Fruit fly (Drosophila melanogaster) whole organism, embryonic: Measurements from ENCODE around the gene Traf-like.

Experiments
- Atf6 ChIP-seq: fragments of 200-800 bp; sonication (Bioruptor generic); IDR thresholded peaks from 2 replicates; pipeline ENCODE4 v1.3.6; 2022; ENCODE audit warnings: missing biosample characterization, missing genetic modification characterization
- Awh ChIP-seq: fragments of 200-800 bp; sonication (Bioruptor generic); IDR thresholded peaks from 2 replicates; pipeline ENCODE4, ENCODE4 v1.3.6; 2022; ENCODE audit warnings: missing biosample characterization, missing genetic modification characterization
- Bgb ChIP-seq: fragments of 200-800 bp; sonication (Bioruptor generic); IDR thresholded peaks from 2 replicates; pipeline ENCODE4 v1.3.6; 2022; ENCODE audit warnings: missing biosample characterization, missing genetic modification characterization; ENCODE audit not compliant: partially characterized antibody
- CG10209 ChIP-seq: fragments of 200-800 bp; sonication (Bioruptor generic); optimal IDR thresholded peaks from 3 replicates; lab custom pipeline; 2017; ENCODE audit warnings: missing biosample characterization, mild to moderate bottlenecking, missing genetic modification characterization, missing genetic modification reagents
- CG10462 ChIP-seq: fragments of 200-800 bp; sonication (Bioruptor generic); optimal IDR thresholded peaks from 2 replicates; lab custom pipeline; 2016; ENCODE audit warnings: missing biosample characterization, missing genetic modification characterization
- CG10979 ChIP-seq: fragments of 200-800 bp; sonication (Bioruptor generic); optimal IDR thresholded peaks from 2 replicates; lab custom pipeline; 2018; ENCODE audit warnings: missing biosample characterization, mild to moderate bottlenecking, missing genetic modification characterization, moderate library complexity
- CG11398 ChIP-seq: fragments of 200-800 bp; sonication (Bioruptor generic); optimal IDR thresholded peaks from 2 replicates; lab custom pipeline; 2016; ENCODE audit warnings: missing biosample characterization, missing genetic modification characterization
- CG12071 ChIP-seq: fragments of 200-800 bp; sonication (Bioruptor generic); optimal IDR thresholded peaks from 3 replicates; lab custom pipeline; 2018; ENCODE audit warnings: missing biosample characterization, mild to moderate bottlenecking, missing genetic modification characterization
- CG12659 ChIP-seq: fragments of 200-800 bp; sonication (Bioruptor generic); optimal IDR thresholded peaks from 3 replicates; lab custom pipeline; 2017; ENCODE audit warnings: mild to moderate bottlenecking, missing biosample characterization, missing genetic modification reagents, missing genetic modification characterization
- CG14667 ChIP-seq: fragments of 200-800 bp; sonication (Bioruptor generic); IDR thresholded peaks from 2 replicates; pipeline ENCODE4 v1.3.6; 2022; ENCODE audit warnings: missing biosample characterization, missing genetic modification characterization
- CG15269 ChIP-seq: fragments of 200-800 bp; sonication (Bioruptor generic); optimal IDR thresholded peaks from 2 replicates; lab custom pipeline; 2018; ENCODE audit warnings: missing biosample characterization, mild to moderate bottlenecking, missing genetic modification characterization, moderate library complexity
- CG16863 ChIP-seq: fragments of 200-800 bp; sonication (Bioruptor generic); optimal IDR thresholded peaks from 3 replicates; lab custom pipeline; 2016; ENCODE audit warnings: missing biosample characterization, missing genetic modification characterization
- CG17829 ChIP-seq: fragments of 200-800 bp; optimal IDR thresholded peaks from 2 replicates; lab custom pipeline; 2019; ENCODE audit warnings: missing biosample characterization, mild to moderate bottlenecking, missing genetic modification characterization, moderate library complexity
- CG18619 ChIP-seq: fragments of 200-800 bp; sonication (Bioruptor generic); optimal IDR thresholded peaks from 3 replicates; lab custom pipeline; 2017; ENCODE audit warnings: missing biosample characterization, mild to moderate bottlenecking, missing genetic modification characterization
- CG2120 ChIP-seq: fragments of 200-800 bp; sonication (Bioruptor generic); optimal IDR thresholded peaks from 3 replicates; lab custom pipeline; 2016; ENCODE audit warnings: missing biosample characterization, missing genetic modification characterization
- CG3838 ChIP-seq: fragments of 200-800 bp; sonication (Bioruptor generic); optimal IDR thresholded peaks from 3 replicates; lab custom pipeline; 2016; ENCODE audit warnings: missing biosample characterization, missing genetic modification characterization
- CG5180 ChIP-seq: fragments of 200-800 bp; sonication (Bioruptor generic); optimal IDR thresholded peaks from 3 replicates; lab custom pipeline; 2017; ENCODE audit warnings: missing biosample characterization, missing genetic modification characterization, mild to moderate bottlenecking, moderate library complexity, missing genetic modification reagents
- CG6791 ChIP-seq: fragments of 200-800 bp; sonication (Bioruptor generic); IDR thresholded peaks from 3 replicates; pipeline ENCODE4 v1.3.6; 2022; ENCODE audit warnings: missing biosample characterization, missing genetic modification characterization; ENCODE audit not compliant: partially characterized antibody
- CG6854 ChIP-seq: fragments of 200-800 bp; sonication (Bioruptor generic); optimal IDR thresholded peaks from 3 replicates; lab custom pipeline; 2017; ENCODE audit warnings: missing biosample characterization, mild to moderate bottlenecking, missing genetic modification characterization
- CG9437 ChIP-seq: fragments of 200-800 bp; sonication (Bioruptor generic); optimal IDR thresholded peaks from 2 replicates; lab custom pipeline; 2018; ENCODE audit warnings: missing biosample characterization, mild to moderate bottlenecking, missing genetic modification characterization
- CoRest ChIP-seq: fragments of 200-800 bp; sonication (Bioruptor generic); optimal IDR thresholded peaks from 3 replicates; lab custom pipeline; 2018; ENCODE audit warnings: missing biosample characterization, mild to moderate bottlenecking, missing genetic modification characterization, moderate library complexity
- Deaf1 ChIP-seq: fragments of 200-800 bp; optimal IDR thresholded peaks from 3 replicates; lab custom pipeline; 2019; ENCODE audit warnings: missing biosample characterization, mild to moderate bottlenecking, missing genetic modification characterization, moderate library complexity
- Hand ChIP-seq: fragments of 200-800 bp; sonication (Bioruptor generic); optimal IDR thresholded peaks from 2 replicates; lab custom pipeline; 2017; ENCODE audit warnings: mild to moderate bottlenecking, missing biosample characterization, missing genetic modification reagents, missing genetic modification characterization
- Med ChIP-seq: fragments of 200-800 bp; sonication (Bioruptor generic); peaks from one replicate; lab custom pipeline; 2016; ENCODE audit warnings: missing biosample characterization, missing genetic modification characterization, mild to moderate bottlenecking, inconsistent platforms, moderate library complexity
- Mes4 ChIP-seq: fragments of 200-800 bp; sonication (Bioruptor generic); optimal IDR thresholded peaks from 2 replicates; lab custom pipeline; 2016; ENCODE audit warnings: missing biosample characterization, missing genetic modification characterization
- NC2α ChIP-seq: fragments of 200-800 bp; sonication (Bioruptor generic); optimal IDR thresholded peaks from 2 replicates; lab custom pipeline; 2016; ENCODE audit warnings: missing biosample characterization, missing genetic modification characterization
- NFAT ChIP-seq: fragments of 200-800 bp; sonication (Bioruptor generic); IDR thresholded peaks from 2 replicates; pipeline ENCODE4 v1.3.6; 2022; ENCODE audit warnings: missing biosample characterization, missing genetic modification characterization
- abd-A ChIP-seq: fragments of 200-800 bp; sonication (Bioruptor generic); optimal IDR thresholded peaks from 3 replicates; lab custom pipeline; 2019; ENCODE audit warnings: missing biosample characterization, mild to moderate bottlenecking, missing genetic modification characterization, moderate library complexity
- bbx ChIP-seq: fragments of 200-800 bp; sonication (Bioruptor generic); IDR thresholded peaks from 2 replicates; pipeline ENCODE4 v1.3.6; 2022; ENCODE audit warnings: missing biosample characterization, missing genetic modification characterization; ENCODE audit not compliant: partially characterized antibody
- br ChIP-seq: fragments of >200 bp; optimal IDR thresholded peaks from 2 replicates; lab custom pipeline; 2017
- cato ChIP-seq: fragments of 200-800 bp; sonication (Bioruptor generic); optimal IDR thresholded peaks from 2 replicates; lab custom pipeline; 2016; ENCODE audit warnings: missing biosample characterization, missing genetic modification characterization, borderline replicate concordance
- caup ChIP-seq: fragments of 200-800 bp; sonication (Bioruptor generic); optimal IDR thresholded peaks from 3 replicates; lab custom pipeline; 2017; ENCODE audit warnings: missing biosample characterization, mild to moderate bottlenecking, missing genetic modification characterization, moderate library complexity; ENCODE audit not compliant: severe bottlenecking
- chn ChIP-seq: fragments of 200-800 bp; sonication (Bioruptor generic); optimal IDR thresholded peaks from 2 replicates; lab custom pipeline; 2016; ENCODE audit warnings: missing biosample characterization, missing genetic modification characterization
- emc ChIP-seq: fragments of 200-800 bp; sonication (Bioruptor generic); optimal IDR thresholded peaks from 2 replicates; lab custom pipeline; 2016; ENCODE audit warnings: missing biosample characterization, missing genetic modification characterization
- h ChIP-seq: fragments of >200 bp; optimal IDR thresholded peaks from 2 replicates; lab custom pipeline; 2017
- hbn ChIP-seq: fragments of 200-800 bp; sonication (Bioruptor generic); IDR thresholded peaks from 2 replicates; pipeline ENCODE4 v1.3.6; 2022; ENCODE audit warnings: missing biosample characterization, missing genetic modification characterization; ENCODE audit not compliant: partially characterized antibody
- hkb ChIP-seq, 2 experiments: fragments of 200-800 bp in 1 of 2; fragments of >200 bp in 1 of 2; sonication (Bioruptor generic) in 1 of 2; IDR thresholded peaks in 1 of 2; optimal IDR thresholded peaks in 1 of 2; 2 replicates each; pipeline versions ENCODE4 v1.3.6 to Lab custom; 2017 to 2022; ENCODE audit warnings: missing biosample characterization in 1 of 2, missing genetic modification characterization in 1 of 2
- kni ChIP-seq: fragments of 200-800 bp; sonication (Bioruptor generic); optimal IDR thresholded peaks from 3 replicates; lab custom pipeline; 2017; ENCODE audit warnings: mild to moderate bottlenecking, missing biosample characterization, missing genetic modification reagents, missing genetic modification characterization
- lab ChIP-seq: fragments of 200-800 bp; sonication (Bioruptor generic); optimal IDR thresholded peaks from 3 replicates; lab custom pipeline; 2017; ENCODE audit warnings: missing biosample characterization, missing genetic modification characterization, mild to moderate bottlenecking, moderate library complexity, missing genetic modification reagents
- lola ChIP-seq, 3 experiments: fragments of >200 bp in 2 of 3; fragments of 200-800 bp in 1 of 3; sonication (Bioruptor generic) in 1 of 3; optimal IDR thresholded peaks; 2 replicates each; lab custom pipeline; 2017 to 2019; ENCODE audit warnings: missing biosample characterization in 3 of 3, missing genetic modification characterization in 3 of 3, mild to moderate bottlenecking in 1 of 3, moderate library complexity in 1 of 3
- otp ChIP-seq: fragments of 200-800 bp; sonication (Bioruptor generic); IDR thresholded peaks from 3 replicates; pipeline ENCODE4, ENCODE4 v1.3.6; 2022; ENCODE audit warnings: missing biosample characterization, missing genetic modification characterization
- psq ChIP-seq: fragments of 200-800 bp; sonication (Bioruptor generic); optimal IDR thresholded peaks from 2 replicates; lab custom pipeline; 2017; ENCODE audit warnings: missing biosample characterization, missing genetic modification characterization
- repo ChIP-seq: fragments of 200-800 bp; sonication (Bioruptor generic); optimal IDR thresholded peaks from 2 replicates; lab custom pipeline; 2016; ENCODE audit warnings: missing biosample characterization, missing genetic modification characterization
- row ChIP-seq: fragments of 200-800 bp; sonication (Bioruptor generic); IDR thresholded peaks from 3 replicates; pipeline ENCODE4 v1.3.6; 2022; ENCODE audit warnings: missing biosample characterization, missing genetic modification characterization
- schlank ChIP-seq: fragments of 200-800 bp; sonication (Bioruptor generic); optimal IDR thresholded peaks from 2 replicates; lab custom pipeline; 2018; ENCODE audit warnings: missing biosample characterization, mild to moderate bottlenecking, missing genetic modification characterization
- seq ChIP-seq: fragments of 200-800 bp; sonication (Bioruptor generic); IDR thresholded peaks from 2 replicates; pipeline ENCODE4 v1.3.6; 2022; ENCODE audit warnings: missing biosample characterization, missing genetic modification characterization
- slou ChIP-seq: fragments of 200-800 bp; sonication (Bioruptor generic); optimal IDR thresholded peaks from 3 replicates; lab custom pipeline; 2016; ENCODE audit warnings: missing biosample characterization, missing genetic modification characterization
- sug ChIP-seq: fragments of 200-800 bp; optimal IDR thresholded peaks from 2 replicates; lab custom pipeline; 2019; ENCODE audit warnings: missing biosample characterization, mild to moderate bottlenecking, missing genetic modification characterization, moderate library complexity
- toy ChIP-seq: fragments of 200-800 bp; sonication (Bioruptor generic); IDR thresholded peaks from 2 replicates; pipeline ENCODE4 v1.3.6; 2022; ENCODE audit warnings: missing biosample characterization, missing genetic modification characterization
- zen2 ChIP-seq: fragments of 200-800 bp; sonication (Bioruptor generic); IDR thresholded peaks from 3 replicates; pipeline ENCODE4 v1.3.6; 2022; ENCODE audit warnings: missing biosample characterization, missing genetic modification characterization; ENCODE audit not compliant: partially characterized antibody

Traf-like gene

dm6 chrX:16426478-16427052, 11.7 kb downstream of the Traf-like start (continued):
- no peak for TF ChIP-seq CG17829 (tag; lab: Kevin White, UChicago)
- no peak for TF ChIP-seq CG10462
- no peak for TF ChIP-seq CG9437 (GFP tag; lab: Kevin White, UChicago)
- TF ChIP-seq psq (GFP tag; lab: Kevin White, UChicago) = no peak
- TF ChIP-seq NFAT (GFP tag; lab: Robert Waterston, UW) = peak; percentile 10; the same call in 1 of the 2 replicates
- no peak for TF ChIP-seq Bgb
- TF ChIP-seq CG10209 (GFP tag; lab: Kevin White, UChicago) = no peak
- no peak for TF ChIP-seq CG5180 (GFP tag; lab: Kevin White, UChicago)
- no peak for TF ChIP-seq schlank (tag; lab: Kevin White, UChicago)
- no peak for TF ChIP-seq chn
- no peak for TF ChIP-seq abd-A (tag; lab: Kevin White, UChicago)
- TF ChIP-seq Deaf1 (tag; lab: Kevin White, UChicago) = no peak
- TF ChIP-seq row (GFP tag; lab: Robert Waterston, UW) = peak; percentile 34; the same call in 1 of the 3 replicates
- TF ChIP-seq slou = no peak
- no peak for TF ChIP-seq CG10979 (tag; lab: Kevin White, UChicago)
- TF ChIP-seq kni = no peak
- TF ChIP-seq hkb (optimal IDR thresholded peaks at IDR 0.05; lab: Kevin White, UChicago) = no peak
- no peak for TF ChIP-seq hkb (GFP tag; IDR thresholded peaks at IDR 0.05; lab: Robert Waterston, UW)
- no peak for TF ChIP-seq CG12071
- TF ChIP-seq Med (GFP tag; lab: Kevin White, UChicago) = peak; percentile 69
- TF ChIP-seq br (lab: Kevin White, UChicago) = no peak
- no peak for TF ChIP-seq zen2 (GFP tag; lab: Robert Waterston, UW)
- TF ChIP-seq CG14667 (GFP tag; lab: Robert Waterston, UW) = no peak
- TF ChIP-seq CG6854 (GFP tag; lab: Kevin White, UChicago) = no peak
- no peak for TF ChIP-seq Mes4 (GFP tag; lab: Kevin White, UChicago)
- no peak for TF ChIP-seq lab (GFP tag; lab: Kevin White, UChicago)
- TF ChIP-seq seq = no peak
- peak; percentile 1 for TF ChIP-seq CoRest
- TF ChIP-seq cato (GFP tag; lab: Kevin White, UChicago) = no peak
- no peak for TF ChIP-seq CG2120
- TF ChIP-seq CG18619 (GFP tag; lab: Kevin White, UChicago) = no peak
- TF ChIP-seq CG6791 (GFP tag; lab: Robert Waterston, UW) = no peak
- TF ChIP-seq CG16863 (GFP tag; lab: Kevin White, UChicago) = no peak
- no peak for TF ChIP-seq toy (GFP tag; lab: Robert Waterston, UW)
- no peak for TF ChIP-seq CG11398
- no peak for TF ChIP-seq emc (GFP tag; lab: Kevin White, UChicago)
- no peak for TF ChIP-seq NC2α
- TF ChIP-seq otp (GFP tag; lab: Robert Waterston, UW) = no peak
- TF ChIP-seq h (lab: Kevin White, UChicago) = no peak
- no peak for TF ChIP-seq sug (tag; lab: Kevin White, UChicago)
- TF ChIP-seq caup = no peak
- no peak for TF ChIP-seq lola (GFP tag; optimal IDR thresholded peaks at IDR 0.05; lab: Kevin White, UChicago)
- peak; percentile 4 for TF ChIP-seq CG15269 (tag; lab: Kevin White, UChicago)
- TF ChIP-seq Atf6 (GFP tag; lab: Robert Waterston, UW) = no peak
- TF ChIP-seq bbx (GFP tag; lab: Robert Waterston, UW) = no peak
- TF ChIP-seq Hand (GFP tag; lab: Kevin White, UChicago) = no peak
- TF ChIP-seq repo (GFP tag; lab: Kevin White, UChicago) = no peak
- TF ChIP-seq CG3838 (GFP tag; lab: Kevin White, UChicago) = no peak
- no peak for TF ChIP-seq hbn
- no peak for TF ChIP-seq CG12659 (GFP tag; lab: Kevin White, UChicago)
- no peak for TF ChIP-seq Awh (GFP tag; lab: Robert Waterston, UW)
